Fruit fly (Drosophila melanogaster) whole organism, embryonic: ENCODE measurements around the gene CG5968.

Experiments used
- Asciz ChIP-seq: fragments of 200-800 bp; sonication (Bioruptor generic); optimal IDR thresholded peaks from 2 replicates; lab custom pipeline; 2017; ENCODE audit warnings: missing biosample characterization, mild to moderate bottlenecking, missing genetic modification characterization, missing genetic modification reagents
- Atf-2 ChIP-seq: fragments of 200-800 bp; sonication (Bioruptor generic); optimal IDR thresholded peaks from 2 replicates; lab custom pipeline; 2016; ENCODE audit warnings: missing biosample characterization, missing genetic modification characterization
- CG10366 ChIP-seq: fragments of 200-800 bp; sonication (Bioruptor generic); IDR thresholded peaks from 2 replicates; pipeline ENCODE4 v1.3.6; 2022; ENCODE audit warnings: missing biosample characterization, missing genetic modification characterization
- CG10654 ChIP-seq: fragments of 200-800 bp; sonication (Bioruptor generic); optimal IDR thresholded peaks from 2 replicates; lab custom pipeline; 2016; ENCODE audit warnings: missing biosample characterization, missing genetic modification characterization
- CG11398 ChIP-seq: fragments of 200-800 bp; sonication (Bioruptor generic); optimal IDR thresholded peaks from 2 replicates; lab custom pipeline; 2016; ENCODE audit warnings: missing biosample characterization, missing genetic modification characterization
- CG11723 ChIP-seq: fragments of 200-800 bp; sonication (Bioruptor generic); optimal IDR thresholded peaks from 2 replicates; lab custom pipeline; 2017; ENCODE audit warnings: missing biosample characterization, mild to moderate bottlenecking, missing genetic modification characterization
- CG15269 ChIP-seq: fragments of 200-800 bp; sonication (Bioruptor generic); optimal IDR thresholded peaks from 2 replicates; lab custom pipeline; 2018; ENCODE audit warnings: missing biosample characterization, mild to moderate bottlenecking, missing genetic modification characterization, moderate library complexity
- CG1832 ChIP-seq: fragments of 200-800 bp; sonication (Bioruptor generic); optimal IDR thresholded peaks from 2 replicates; lab custom pipeline; 2017; ENCODE audit warnings: missing biosample characterization, mild to moderate bottlenecking, missing genetic modification characterization, inconsistent platforms
- CG3163 ChIP-seq: fragments of 200-800 bp; sonication (Bioruptor generic); optimal IDR thresholded peaks from 3 replicates; lab custom pipeline; 2016; ENCODE audit warnings: missing biosample characterization, missing genetic modification characterization
- CG34376 ChIP-seq: fragments of 200-800 bp; sonication (Bioruptor generic); optimal IDR thresholded peaks from 2 replicates; lab custom pipeline; 2018; ENCODE audit warnings: missing biosample characterization, mild to moderate bottlenecking, missing genetic modification characterization
- CG42726 ChIP-seq: fragments of 200-800 bp; sonication (Bioruptor generic); IDR thresholded peaks from 2 replicates; pipeline ENCODE4 v1.3.6; 2022; ENCODE audit warnings: missing biosample characterization, missing genetic modification characterization; ENCODE audit not compliant: partially characterized antibody
- CG4282 ChIP-seq: fragments of 200-800 bp; sonication (Bioruptor generic); optimal IDR thresholded peaks from 2 replicates; lab custom pipeline; 2016; ENCODE audit warnings: missing biosample characterization, missing genetic modification characterization
- CG43689 ChIP-seq: fragments of 200-800 bp; sonication (Bioruptor generic); IDR thresholded peaks from 2 replicates; pipeline ENCODE4 v1.3.6; 2022; ENCODE audit warnings: missing biosample characterization, missing genetic modification characterization
- CG4404 ChIP-seq: fragments of 200-800 bp; sonication (Bioruptor generic); IDR thresholded peaks from 2 replicates; pipeline ENCODE4 v1.3.6; 2022; ENCODE audit warnings: missing biosample characterization, missing genetic modification characterization
- CG6175 ChIP-seq: fragments of 200-800 bp; sonication (Bioruptor generic); IDR thresholded peaks from 3 replicates; pipeline ENCODE4 v1.3.6; 2022; ENCODE audit warnings: missing biosample characterization, missing genetic modification characterization
- CG6813 ChIP-seq: fragments of 200-800 bp; sonication (Bioruptor generic); optimal IDR thresholded peaks from 2 replicates; lab custom pipeline; 2017; ENCODE audit warnings: missing biosample characterization, missing genetic modification characterization, mild to moderate bottlenecking, moderate library complexity, missing genetic modification reagents
- CG8388 ChIP-seq: fragments of 200-800 bp; sonication (Bioruptor generic); optimal IDR thresholded peaks from 2 replicates; lab custom pipeline; 2019; ENCODE audit warnings: missing biosample characterization, mild to moderate bottlenecking, missing genetic modification characterization, moderate library complexity
- CTCF ChIP-seq: fragments of 200-800 bp; sonication (Bioruptor generic); optimal IDR thresholded peaks from 2 replicates; lab custom pipeline; 2017; ENCODE audit warnings: missing biosample characterization, mild to moderate bottlenecking, missing genetic modification characterization, moderate library complexity
- Fer2 ChIP-seq: fragments of 200-800 bp; sonication (Bioruptor generic); optimal IDR thresholded peaks from 2 replicates; lab custom pipeline; 2018; ENCODE audit warnings: missing biosample characterization, mild to moderate bottlenecking, missing genetic modification characterization, moderate library complexity
- Hr39 ChIP-seq: fragments of >200 bp; optimal IDR thresholded peaks from 2 replicates; lab custom pipeline; 2017
- Kr ChIP-seq: fragments of 200-800 bp; sonication (Bioruptor generic); optimal IDR thresholded peaks from 2 replicates; lab custom pipeline; 2017; ENCODE audit warnings: missing biosample characterization, mild to moderate bottlenecking, missing genetic modification characterization
- Mrtf ChIP-seq: fragments of 200-800 bp; sonication (Bioruptor generic); IDR thresholded peaks from 3 replicates; pipeline ENCODE4 v1.3.6; 2022; ENCODE audit warnings: missing biosample characterization, missing genetic modification characterization
- TFAM ChIP-seq: fragments of 200-800 bp; sonication (Bioruptor generic); optimal IDR thresholded peaks from 2 replicates; lab custom pipeline; 2017; ENCODE audit warnings: missing biosample characterization, missing genetic modification characterization, inconsistent platforms
- Xbp1 ChIP-seq: fragments of 200-800 bp; sonication (Bioruptor generic); optimal IDR thresholded peaks from 3 replicates; lab custom pipeline; 2016; ENCODE audit warnings: missing biosample characterization, mild to moderate bottlenecking, missing genetic modification characterization
- ase ChIP-seq: fragments of 200-800 bp; sonication (Bioruptor generic); IDR thresholded peaks from 3 replicates; pipeline ENCODE4 v1.3.6; 2022; ENCODE audit warnings: missing biosample characterization, missing genetic modification characterization
- bab2 ChIP-seq: fragments of 200-800 bp; sonication (Bioruptor generic); optimal IDR thresholded peaks from 2 replicates; lab custom pipeline; 2016; ENCODE audit warnings: missing biosample characterization, missing genetic modification characterization
- bigmax ChIP-seq: fragments of 200-800 bp; sonication (Bioruptor generic); optimal IDR thresholded peaks from 2 replicates; lab custom pipeline; 2018; ENCODE audit warnings: missing biosample characterization, mild to moderate bottlenecking, missing genetic modification characterization
- br ChIP-seq: fragments of >200 bp; optimal IDR thresholded peaks from 2 replicates; lab custom pipeline; 2017
- btn ChIP-seq: fragments of 200-800 bp; sonication (Bioruptor generic); optimal IDR thresholded peaks from 2 replicates; lab custom pipeline; 2016; ENCODE audit warnings: missing biosample characterization, missing genetic modification characterization
- cad ChIP-seq: fragments of >200 bp; optimal IDR thresholded peaks from 2 replicates; lab custom pipeline; 2017; ENCODE audit warnings: missing biosample characterization, missing genetic modification characterization
- cato ChIP-seq: fragments of 200-800 bp; sonication (Bioruptor generic); optimal IDR thresholded peaks from 2 replicates; lab custom pipeline; 2016; ENCODE audit warnings: missing biosample characterization, missing genetic modification characterization, borderline replicate concordance
- cg ChIP-seq: fragments of 200-800 bp; sonication (Bioruptor generic); optimal IDR thresholded peaks from 3 replicates; lab custom pipeline; 2019; ENCODE audit warnings: missing biosample characterization, mild to moderate bottlenecking, missing genetic modification characterization, moderate library complexity
- ci ChIP-seq: fragments of 200-800 bp; sonication (Bioruptor generic); IDR thresholded peaks from 3 replicates; pipeline ENCODE4 v1.3.6; 2022; ENCODE audit warnings: missing biosample characterization, missing genetic modification characterization
- da ChIP-seq: fragments of 200-800 bp; sonication (Bioruptor generic); optimal IDR thresholded peaks from 2 replicates; lab custom pipeline; 2016; ENCODE audit warnings: missing biosample characterization, missing genetic modification characterization
- dm ChIP-seq: fragments of 200-800 bp; sonication (Bioruptor generic); optimal IDR thresholded peaks from 3 replicates; lab custom pipeline; 2016; ENCODE audit warnings: missing biosample characterization, missing genetic modification characterization
- dmrt99B ChIP-seq: fragments of 200-800 bp; sonication (Bioruptor generic); optimal IDR thresholded peaks from 2 replicates; lab custom pipeline; 2018; ENCODE audit warnings: missing biosample characterization, mild to moderate bottlenecking, missing genetic modification characterization, moderate library complexity
- ems ChIP-seq: fragments of 200-800 bp; sonication (Bioruptor generic); optimal IDR thresholded peaks from 3 replicates; lab custom pipeline; 2016; ENCODE audit warnings: missing biosample characterization, missing genetic modification characterization
- eve ChIP-seq, 2 experiments: fragments of >200 bp; optimal IDR thresholded peaks; 2 replicates each; lab custom pipeline; 2017; ENCODE audit warnings: missing biosample characterization in 2 of 2, missing genetic modification characterization in 2 of 2
- gce ChIP-seq: fragments of 200-800 bp; sonication (Bioruptor generic); IDR thresholded peaks from 3 replicates; pipeline ENCODE4 v1.3.6; 2022; ENCODE audit warnings: missing biosample characterization, missing genetic modification characterization
- gcm ChIP-seq: fragments of 200-800 bp; sonication (Bioruptor generic); optimal IDR thresholded peaks from 2 replicates; lab custom pipeline; 2019; ENCODE audit warnings: missing biosample characterization, mild to moderate bottlenecking, missing genetic modification characterization, moderate library complexity
- grau ChIP-seq: fragments of 200-800 bp; optimal IDR thresholded peaks from 3 replicates; lab custom pipeline; 2019; ENCODE audit warnings: missing biosample characterization, mild to moderate bottlenecking, missing genetic modification characterization, moderate library complexity
- klu ChIP-seq: fragments of 200-800 bp; sonication (Bioruptor generic); IDR thresholded peaks from 2 replicates; pipeline ENCODE4 v1.3.6; 2022; ENCODE audit warnings: missing biosample characterization, missing genetic modification characterization
- lilli ChIP-seq: fragments of 200-800 bp; sonication (Bioruptor generic); optimal IDR thresholded peaks from 3 replicates; lab custom pipeline; 2016; ENCODE audit warnings: missing biosample characterization, missing genetic modification characterization
- mam ChIP-seq: fragments of 200-800 bp; sonication (Bioruptor generic); optimal IDR thresholded peaks from 3 replicates; lab custom pipeline; 2016; ENCODE audit warnings: missing biosample characterization, missing genetic modification characterization
- mld ChIP-seq: fragments of 200-800 bp; sonication (Bioruptor generic); IDR thresholded peaks from 3 replicates; pipeline ENCODE4 v1.3.6; 2022; ENCODE audit warnings: missing biosample characterization, missing genetic modification characterization; ENCODE audit not compliant: partially characterized antibody
- row ChIP-seq: fragments of 200-800 bp; sonication (Bioruptor generic); IDR thresholded peaks from 3 replicates; pipeline ENCODE4 v1.3.6; 2022; ENCODE audit warnings: missing biosample characterization, missing genetic modification characterization
- scrt ChIP-seq: fragments of 200-800 bp; sonication (Bioruptor generic); optimal IDR thresholded peaks from 2 replicates; lab custom pipeline; 2018; ENCODE audit warnings: missing biosample characterization, mild to moderate bottlenecking, missing genetic modification characterization, moderate library complexity
- sd ChIP-seq: fragments of 200-800 bp; sonication (Bioruptor generic); optimal IDR thresholded peaks from 3 replicates; lab custom pipeline; 2018; ENCODE audit warnings: missing biosample characterization, mild to moderate bottlenecking, missing genetic modification characterization, moderate library complexity
- sens-2 ChIP-seq: fragments of 200-800 bp; sonication (Bioruptor generic); IDR thresholded peaks from 2 replicates; pipeline ENCODE4 v1.3.6; 2022; ENCODE audit warnings: missing biosample characterization, missing genetic modification characterization
- sim ChIP-seq: fragments of 200-800 bp; sonication (Bioruptor generic); IDR thresholded peaks from 2 replicates; pipeline ENCODE4 v1.3.6; 2022; ENCODE audit warnings: missing biosample characterization, missing genetic modification characterization
- sima ChIP-seq: fragments of 200-800 bp; sonication (Bioruptor generic); optimal IDR thresholded peaks from 2 replicates; lab custom pipeline; 2016; ENCODE audit warnings: missing biosample characterization, missing genetic modification characterization
- tin ChIP-seq: fragments of 200-800 bp; sonication (Bioruptor generic); optimal IDR thresholded peaks from 3 replicates; lab custom pipeline; 2016; ENCODE audit warnings: missing biosample characterization, missing genetic modification characterization

The CG5968 gene

dm6 chr2L:16532702-16533385 lies 16.9 kb downstream of the CG5968 start, which contains the start of gene CG5953 (continued):
- TF ChIP-seq CG6813 (GFP tag; lab: Kevin White, UChicago) (peak; percentile 94), CG1832 (no peak), CG3163 (GFP tag; lab: Kevin White, UChicago) (peak; percentile 98), CG42726 (GFP tag; lab: Robert Waterston, UW) (peak; percentile 79), CG11723 (GFP tag; lab: Kevin White, UChicago) (peak; percentile 94), cad (GFP tag; lab: Kevin White, UChicago) (no peak), da (GFP tag; lab: Kevin White, UChicago) (peak; percentile 64), sim (GFP tag; lab: Robert Waterston, UW) (peak; percentile 87), mld (GFP tag; lab: Robert Waterston, UW) (no peak), cato (GFP tag; lab: Kevin White, UChicago) (peak; percentile 83), Xbp1 (GFP tag; lab: Kevin White, UChicago) (peak; percentile 95), Asciz (GFP tag; lab: Kevin White, UChicago) (peak; percentile 96), sd (tag; lab: Kevin White, UChicago) (peak; percentile 85), dm (GFP tag; lab: Kevin White, UChicago) (peak; percentile 82), CG6175 (GFP tag; lab: Robert Waterston, UW) (peak; percentile 87), CG43689 (GFP tag; lab: Robert Waterston, UW) (peak; percentile 91), eve (GFP tag; optimal IDR thresholded peaks at IDR 0.05; lab: Kevin White, UChicago) (peak in 1 of 2 experiments; percentile 98), tin (GFP tag; lab: Kevin White, UChicago) (peak; percentile 90), CG4282 (GFP tag; lab: Kevin White, UChicago) (peak; percentile 76), sens-2 (GFP tag; lab: Robert Waterston, UW) (peak; percentile 93), Atf-2 (GFP tag; lab: Kevin White, UChicago) (peak; percentile 87), gce (GFP tag; lab: Robert Waterston, UW) (peak; percentile 85; the same call in 2 of the 3 replicates), mam (GFP tag; lab: Kevin White, UChicago) (peak; percentile 94), row (GFP tag; lab: Robert Waterston, UW) (peak; percentile 99), Kr (GFP tag; lab: Kevin White, UChicago) (no peak), klu (GFP tag; lab: Robert Waterston, UW) (peak; percentile 95), gcm (GFP tag; lab: Kevin White, UChicago) (peak; percentile 97), CG15269 (peak; percentile 96), dmrt99B (peak; percentile 98), ci (peak; percentile 97), btn (GFP tag; lab: Kevin White, UChicago) (peak; percentile 72), sima (GFP tag; lab: Kevin White, UChicago) (peak; percentile 79), bigmax (peak; percentile 44), ems (GFP tag; lab: Kevin White, UChicago) (peak; percentile 91), CG4404 (peak; percentile 95), bab2 (peak; percentile 95), Fer2 (tag; lab: Kevin White, UChicago) (peak; percentile 92), CG10366 (GFP tag; lab: Robert Waterston, UW) (peak; percentile 96), CG34376 (GFP tag; lab: Kevin White, UChicago) (peak; percentile 96), cg (GFP tag; lab: Kevin White, UChicago) (no peak), CTCF (GFP tag; lab: Kevin White, UChicago) (peak; percentile 66), TFAM (peak; percentile 81), CG8388 (GFP tag; lab: Kevin White, UChicago) (peak; percentile 97), CG11398 (GFP tag; lab: Kevin White, UChicago) (peak; percentile 83), lilli (GFP tag; lab: Kevin White, UChicago) (peak; percentile 95), ase (GFP tag; lab: Robert Waterston, UW) (peak; percentile 93), CG10654 (GFP tag; lab: Kevin White, UChicago) (peak; percentile 89), br (lab: Kevin White, UChicago) (no peak), scrt (GFP tag; lab: Kevin White, UChicago) (peak; percentile 92), Mrtf (GFP tag; lab: Robert Waterston, UW) (peak; percentile 97), grau (tag; lab: Kevin White, UChicago) (peak; percentile 95), Hr39 (lab: Kevin White, UChicago) (no peak)
